Fruit fly (Drosophila melanogaster): ENCODE measurements around the gene bip1.
A peak's percentile ranks its signal among the peaks of the same experiment; 100 is the strongest.

Gene bip1

dm6 chr3L:8093553-8093952, 35.0 kb upstream of the bip1 start (continued):
- TF ChIP-seq CG18599 (GFP tag; optimal IDR thresholded peaks at IDR 0.05) (peak; percentile 48), trh (GFP tag; optimal IDR thresholded peaks at IDR 0.05) (no peak), CG13296 (GFP tag; optimal IDR thresholded peaks at IDR 0.05) (peak; percentile 71)

dm6 chr3L:8091650-8092068, 33.1 kb upstream of the bip1 start, which contains the start of gene CG7565:
Gene CG7565, minus strand, starts transcription at chr3L:8091786.
- peak; percentile 26 for TF ChIP-seq schlank (tag; optimal IDR thresholded peaks at IDR 0.05)
- TF ChIP-seq CG3407 (GFP tag; optimal IDR thresholded peaks at IDR 0.05) = no peak
- peak; percentile 59 for TF ChIP-seq Meics (GFP tag; optimal IDR thresholded peaks at IDR 0.05)
- TF ChIP-seq org-1 (GFP tag; optimal IDR thresholded peaks at IDR 0.05) = peak; percentile 26
- TF ChIP-seq unpg (GFP tag; optimal IDR thresholded peaks at IDR 0.05) = peak; percentile 24
- TF ChIP-seq vfl (GFP tag; optimal IDR thresholded peaks at IDR 0.05) = peak; percentile 50
- no peak for TF ChIP-seq gcm (GFP tag; optimal IDR thresholded peaks at IDR 0.05)
- TF ChIP-seq tgo (GFP tag; IDR thresholded peaks at IDR 0.05) = no peak
- TF ChIP-seq kah (GFP tag; optimal IDR thresholded peaks at IDR 0.05) = peak; percentile 9
- peak; percentile 40 for TF ChIP-seq Vsx1 (GFP tag; optimal IDR thresholded peaks at IDR 0.05)
- no peak for TF ChIP-seq psq (GFP tag; optimal IDR thresholded peaks at IDR 0.05)
- TF ChIP-seq yki (optimal IDR thresholded peaks at IDR 0.05) = no peak
- no peak for TF ChIP-seq CG33557 (GFP tag; optimal IDR thresholded peaks at IDR 0.05)
- TF ChIP-seq CG11723 (GFP tag; optimal IDR thresholded peaks at IDR 0.05) = peak; percentile 5
- peak; percentile 77 for TF ChIP-seq vvl (GFP tag; IDR thresholded peaks at IDR 0.05)
- TF ChIP-seq ken (GFP tag; IDR thresholded peaks at IDR 0.05) = no peak; the same call in 2 of the 3 replicates
- TF ChIP-seq Blimp-1 (GFP tag; optimal IDR thresholded peaks at IDR 0.05) = no peak
- no peak for TF ChIP-seq eve (GFP tag; optimal IDR thresholded peaks at IDR 0.05)
- peak; percentile 33; the same call in 1 of the 3 replicates for TF ChIP-seq row (GFP tag; IDR thresholded peaks at IDR 0.05)
- no peak for TF ChIP-seq pan (optimal IDR thresholded peaks at IDR 0.05)
- peak in 1 of 2 experiments; percentile 28 for TF ChIP-seq pan (GFP tag; optimal IDR thresholded peaks at IDR 0.05 in 1 of 2, IDR thresholded peaks at IDR 0.05 in 1 of 2)
- no peak for TF ChIP-seq nom (GFP tag; optimal IDR thresholded peaks at IDR 0.05)
- no peak for TF ChIP-seq Ravus (GFP tag; IDR thresholded peaks at IDR 0.05)
- no peak for TF ChIP-seq rib (GFP tag; IDR thresholded peaks at IDR 0.05)
- no peak for TF ChIP-seq CG6254 (GFP tag; optimal IDR thresholded peaks at IDR 0.05)
- TF ChIP-seq TFAM (GFP tag; optimal IDR thresholded peaks at IDR 0.05) = no peak
- peak; percentile 5 for TF ChIP-seq CG2875 (GFP tag; optimal IDR thresholded peaks at IDR 0.05)
- TF ChIP-seq bigmax (GFP tag; optimal IDR thresholded peaks at IDR 0.05) = peak; percentile 60
- TF ChIP-seq run (tag; optimal IDR thresholded peaks at IDR 0.05) = no peak
- TF ChIP-seq zen (tag; optimal IDR thresholded peaks at IDR 0.05) = no peak
- peak; percentile 5 for TF ChIP-seq D19B (GFP tag; optimal IDR thresholded peaks at IDR 0.05)
- TF ChIP-seq fd96Cb (tag; optimal IDR thresholded peaks at IDR 0.05) = no peak
- no peak for TF ChIP-seq nmo (GFP tag; optimal IDR thresholded peaks at IDR 0.05)
- TF ChIP-seq ap (GFP tag; IDR thresholded peaks at IDR 0.05) = no peak
- no peak for TF ChIP-seq gsb (GFP tag; IDR thresholded peaks at IDR 0.05)
- no peak for TF ChIP-seq en (GFP tag; optimal IDR thresholded peaks at IDR 0.05)
- peak; percentile 3 for TF ChIP-seq CG18476 (GFP tag; optimal IDR thresholded peaks at IDR 0.05)
- peak; percentile 19 for TF ChIP-seq Asciz (GFP tag; optimal IDR thresholded peaks at IDR 0.05)
- peak; percentile 17 for TF ChIP-seq ftz-f1 (GFP tag; optimal IDR thresholded peaks at IDR 0.05)
- peak; percentile 17 to 64 for TF ChIP-seq dpn (GFP tag; optimal IDR thresholded peaks at IDR 0.05)
- TF ChIP-seq NFAT (GFP tag; IDR thresholded peaks at IDR 0.05) = peak; percentile 26; the same call in 1 of the 2 replicates
- peak; percentile 14 for TF ChIP-seq CG6683 (GFP tag; optimal IDR thresholded peaks at IDR 0.05)
- peak; percentile 71; the same call in 1 of the 2 replicates for TF ChIP-seq sna (GFP tag; IDR thresholded peaks at IDR 0.05; ENCODE audit: partially characterized antibody)
- TF ChIP-seq Atf6 (GFP tag; IDR thresholded peaks at IDR 0.05) = peak; percentile 59; the same call in 1 of the 2 replicates
- TF ChIP-seq Side (GFP tag; optimal IDR thresholded peaks at IDR 0.05) = peak; percentile 51
- no peak for TF ChIP-seq trh (GFP tag; optimal IDR thresholded peaks at IDR 0.05)
- TF ChIP-seq chn (GFP tag; optimal IDR thresholded peaks at IDR 0.05) = peak; percentile 16
- peak; percentile 56 for TF ChIP-seq CG13296 (GFP tag; optimal IDR thresholded peaks at IDR 0.05)
